Fruit fly (Drosophila melanogaster): ENCODE measurements around the gene CG9399.

DNA sequence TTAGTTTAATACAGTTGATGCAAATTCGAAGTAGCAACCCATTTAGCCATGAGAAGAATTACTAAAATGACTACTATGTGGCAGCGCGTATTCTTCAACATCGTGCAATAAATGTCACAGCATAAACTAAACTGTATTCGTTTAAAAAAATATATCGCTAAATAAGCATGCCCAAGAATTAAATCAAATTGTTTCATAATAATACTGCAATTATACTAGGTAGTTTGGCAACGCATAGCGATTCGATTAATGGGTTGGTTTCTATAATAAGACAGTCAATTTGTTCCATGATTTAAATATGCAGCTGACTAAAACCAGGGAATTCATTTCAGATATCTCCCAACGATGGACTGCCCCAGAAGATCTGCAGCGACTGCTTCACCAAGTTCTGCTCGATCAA lies 9.1 kb upstream of the CG9399 start, which contains the start of gene CG33654:
- TF ChIP-seq CG11617 (GFP tag; optimal IDR thresholded peaks at IDR 0.05) (no peak), kay (GFP tag; ENCODE audit: borderline replicate concordance) (no peak), CG14711 (tag; optimal IDR thresholded peaks at IDR 0.05) (no peak), cic (GFP tag; optimal IDR thresholded peaks at IDR 0.05) (no peak), pad (GFP tag; optimal IDR thresholded peaks at IDR 0.05) (no peak), toe (GFP tag; optimal IDR thresholded peaks at IDR 0.05) (no peak), Clk (GFP tag; optimal IDR thresholded peaks at IDR 0.05) (no peak), cnc (optimal IDR thresholded peaks at IDR 0.05) (no peak), Mnt (GFP tag; optimal IDR thresholded peaks at IDR 0.05) (no peak), CG5204 (GFP tag; optimal IDR thresholded peaks at IDR 0.05) (no peak), tj (GFP tag; optimal IDR thresholded peaks at IDR 0.05) (no peak), CG7101 (tag; optimal IDR thresholded peaks at IDR 0.05) (no peak)
